Worm (Caenorhabditis elegans) whole organism, late embryonic: ENCODE results near the gene sre-16.

Source experiments
- hlh-30 ChIP-seq: sonication (generic microtip); optimal IDR thresholded peaks from 2 replicates; lab custom pipeline; 2017; ENCODE audit warnings: antibody characterized with exemption, missing genetic modification characterization, missing compliant biosample characterization; ENCODE audit not compliant: insufficient read depth
- nhr-11 ChIP-seq: fragments of 150-350 bp; optimal IDR thresholded peaks from 2 replicates; lab custom pipeline; 2014; ENCODE audit warnings: missing biosample characterization, missing genetic modification characterization

ce11 chrIV:12217142-12217541 lies 18.8 kb downstream of the sre-16 start:
- TF ChIP-seq nhr-11 (tag; lab: Kevin White, UChicago) (no peak), hlh-30 (no peak)
